Fruit fly (Drosophila melanogaster) whole organism, prepupa: Measurements from ENCODE around the gene CG3527.

Source experiments
- Blimp-1 ChIP-seq: fragments of 200-800 bp; sonication (Bioruptor generic); optimal IDR thresholded peaks from 3 replicates; lab custom pipeline; 2017; ENCODE audit warnings: missing biosample characterization, missing genetic modification characterization, mild to moderate bottlenecking, moderate library complexity, missing genetic modification reagents
- CG10631 ChIP-seq: fragments of 200-800 bp; sonication (Bioruptor generic); optimal IDR thresholded peaks from 2 replicates; lab custom pipeline; 2016; ENCODE audit warnings: missing biosample characterization, missing genetic modification characterization
- CG11294 ChIP-seq: fragments of 200-800 bp; sonication (Bioruptor generic); IDR thresholded peaks from 2 replicates; pipeline ENCODE4 v1.3.6; 2022; ENCODE audit warnings: missing biosample characterization, missing genetic modification characterization
- CG11762 ChIP-seq: fragments of 200-800 bp; sonication (Bioruptor generic); optimal IDR thresholded peaks from 3 replicates; lab custom pipeline; 2016; ENCODE audit warnings: missing biosample characterization, missing genetic modification characterization; ENCODE audit not compliant: insufficient read depth
- CG11902 ChIP-seq: fragments of 200-800 bp; sonication (Bioruptor generic); optimal IDR thresholded peaks from 3 replicates; lab custom pipeline; 2016; ENCODE audit warnings: missing biosample characterization, missing genetic modification characterization
- CG15336 ChIP-seq: fragments of 200-800 bp; sonication (Bioruptor generic); IDR thresholded peaks from 2 replicates; pipeline ENCODE4 v1.3.6; 2022; ENCODE audit warnings: missing biosample characterization, missing genetic modification characterization
- CG16779 ChIP-seq: fragments of 200-800 bp; sonication (Bioruptor generic); optimal IDR thresholded peaks from 3 replicates; lab custom pipeline; 2017; ENCODE audit warnings: missing biosample characterization, mild to moderate bottlenecking, missing genetic modification characterization
- CG31627 ChIP-seq: fragments of 200-800 bp; sonication (Bioruptor generic); optimal IDR thresholded peaks from 3 replicates; lab custom pipeline; 2016; ENCODE audit warnings: missing biosample characterization, missing genetic modification characterization
- CG32006 ChIP-seq: fragments of 200-800 bp; sonication (Bioruptor generic); optimal IDR thresholded peaks from 3 replicates; lab custom pipeline; 2017; ENCODE audit warnings: missing biosample characterization, mild to moderate bottlenecking, missing genetic modification characterization
- CG3919 ChIP-seq: fragments of 200-800 bp; sonication (Bioruptor generic); optimal IDR thresholded peaks from 3 replicates; lab custom pipeline; 2016; ENCODE audit warnings: missing biosample characterization, missing genetic modification characterization
- CG4318 ChIP-seq: fragments of 200-800 bp; sonication (Bioruptor generic); optimal IDR thresholded peaks from 3 replicates; lab custom pipeline; 2017; ENCODE audit warnings: missing biosample characterization, mild to moderate bottlenecking, missing genetic modification characterization
- CG6163 ChIP-seq: fragments of 200-800 bp; sonication (Bioruptor generic); IDR thresholded peaks from 3 replicates; pipeline ENCODE4 v1.3.6; 2022; ENCODE audit warnings: missing biosample characterization, missing genetic modification characterization
- CG6792 ChIP-seq: fragments of 200-800 bp; sonication (Bioruptor generic); optimal IDR thresholded peaks from 3 replicates; lab custom pipeline; 2016; ENCODE audit warnings: missing biosample characterization, missing genetic modification characterization
- CG6808 ChIP-seq: fragments of 200-800 bp; sonication (Bioruptor generic); optimal IDR thresholded peaks from 3 replicates; lab custom pipeline; 2017; ENCODE audit warnings: missing biosample characterization, missing genetic modification characterization, mild to moderate bottlenecking, moderate library complexity, missing genetic modification reagents
- CG6854 ChIP-seq: fragments of 200-800 bp; sonication (Bioruptor generic); optimal IDR thresholded peaks from 2 replicates; lab custom pipeline; 2017; ENCODE audit warnings: missing biosample characterization, mild to moderate bottlenecking, missing genetic modification characterization
- CG7368 ChIP-seq: fragments of 200-800 bp; sonication (Bioruptor generic); optimal IDR thresholded peaks from 3 replicates; lab custom pipeline; 2016; ENCODE audit warnings: missing biosample characterization, missing genetic modification characterization
- CG8119 ChIP-seq: fragments of 200-800 bp; sonication (Bioruptor generic); IDR thresholded peaks from 3 replicates; pipeline ENCODE4 v1.3.6; 2022; ENCODE audit warnings: missing biosample characterization, missing genetic modification characterization
- CG8632 ChIP-seq: fragments of 200-800 bp; sonication (Bioruptor generic); optimal IDR thresholded peaks from 3 replicates; lab custom pipeline; 2016; ENCODE audit warnings: missing biosample characterization, missing genetic modification characterization
- CG9139 ChIP-seq: fragments of 200-800 bp; sonication (Bioruptor generic); optimal IDR thresholded peaks from 3 replicates; lab custom pipeline; 2017; ENCODE audit warnings: missing biosample characterization, mild to moderate bottlenecking, missing genetic modification characterization
- Eip75B ChIP-seq: fragments of 200-800 bp; sonication (Bioruptor generic); optimal IDR thresholded peaks from 3 replicates; lab custom pipeline; 2016; ENCODE audit warnings: missing biosample characterization, missing genetic modification characterization
- Eip78C ChIP-seq: fragments of 200-800 bp; sonication (Bioruptor generic); peaks from one replicate; lab custom pipeline; 2016; ENCODE audit warnings: missing biosample characterization, missing genetic modification characterization
- Lpt ChIP-seq: fragments of 200-800 bp; sonication (Bioruptor generic); optimal IDR thresholded peaks from 3 replicates; lab custom pipeline; 2016; ENCODE audit warnings: missing biosample characterization, missing genetic modification characterization
- Met ChIP-seq: fragments of 200-800 bp; sonication (Bioruptor generic); optimal IDR thresholded peaks from 3 replicates; lab custom pipeline; 2016; ENCODE audit warnings: missing biosample characterization, missing genetic modification characterization
- OdsH ChIP-seq: fragments of 200-800 bp; sonication (Bioruptor generic); optimal IDR thresholded peaks from 3 replicates; lab custom pipeline; 2016; ENCODE audit warnings: missing biosample characterization, missing genetic modification characterization
- Smox ChIP-seq: fragments of 200-800 bp; sonication (Bioruptor generic); optimal IDR thresholded peaks from 3 replicates; lab custom pipeline; 2016; ENCODE audit warnings: missing biosample characterization, missing genetic modification characterization
- Sox102F ChIP-seq: fragments of 200-800 bp; sonication (Bioruptor generic); optimal IDR thresholded peaks from 2 replicates; lab custom pipeline; 2016; ENCODE audit warnings: missing biosample characterization, mild to moderate bottlenecking, missing genetic modification characterization
- Sox14 ChIP-seq: fragments of 200-800 bp; sonication (Bioruptor generic); optimal IDR thresholded peaks from 3 replicates; lab custom pipeline; 2016; ENCODE audit warnings: missing biosample characterization, missing genetic modification characterization
- Sox15 ChIP-seq: fragments of 200-800 bp; sonication (Bioruptor generic); optimal IDR thresholded peaks from 3 replicates; lab custom pipeline; 2016; ENCODE audit warnings: missing biosample characterization, missing genetic modification characterization
- achi ChIP-seq: fragments of 200-800 bp; sonication (Bioruptor generic); optimal IDR thresholded peaks from 3 replicates; lab custom pipeline; 2016; ENCODE audit warnings: missing biosample characterization, missing genetic modification characterization
- cyc ChIP-seq: fragments of 200-800 bp; sonication (Bioruptor generic); optimal IDR thresholded peaks from 3 replicates; lab custom pipeline; 2016; ENCODE audit warnings: missing biosample characterization, missing genetic modification characterization
- dac ChIP-seq: fragments of 200-800 bp; sonication (Bioruptor generic); optimal IDR thresholded peaks from 2 replicates; lab custom pipeline; 2017; ENCODE audit warnings: missing biosample characterization, mild to moderate bottlenecking, missing genetic modification characterization
- eg ChIP-seq: fragments of 200-800 bp; sonication (Bioruptor generic); IDR thresholded peaks from 3 replicates; pipeline ENCODE4 v1.3.6; 2022; ENCODE audit warnings: missing biosample characterization, missing genetic modification characterization
- esn ChIP-seq: fragments of 200-800 bp; sonication (Bioruptor generic); optimal IDR thresholded peaks from 2 replicates; lab custom pipeline; 2016; ENCODE audit warnings: missing biosample characterization, mild to moderate bottlenecking, missing genetic modification characterization, moderate library complexity
- lz ChIP-seq: fragments of 200-800 bp; sonication (Bioruptor generic); optimal IDR thresholded peaks from 3 replicates; lab custom pipeline; 2016; ENCODE audit warnings: missing biosample characterization, missing genetic modification characterization
- net ChIP-seq: fragments of 200-800 bp; sonication (Bioruptor generic); optimal IDR thresholded peaks from 3 replicates; lab custom pipeline; 2016; ENCODE audit warnings: missing biosample characterization, missing genetic modification characterization
- ss ChIP-seq, 2 experiments: fragments of 200-800 bp; sonication (Bioruptor generic); optimal IDR thresholded peaks; 2 replicates in 1 of 2; 3 replicates in 1 of 2; lab custom pipeline; 2017 to 2018; ENCODE audit warnings: mild to moderate bottlenecking in 2 of 2, missing biosample characterization in 2 of 2, missing genetic modification characterization in 2 of 2, moderate library complexity in 1 of 2
- svp ChIP-seq: fragments of 200-800 bp; sonication (Bioruptor generic); peaks from one replicate; lab custom pipeline; 2016; ENCODE audit warnings: missing biosample characterization, missing genetic modification characterization
- topi ChIP-seq: fragments of 200-800 bp; sonication (Bioruptor generic); optimal IDR thresholded peaks from 3 replicates; lab custom pipeline; 2016; ENCODE audit warnings: missing biosample characterization, missing genetic modification characterization

Gene CG3527

dm6 chrX:4560182-4560845 is 8.5 kb downstream of the CG3527 start (continued):
- TF ChIP-seq CG6808 (peak; percentile 1), CG16779 (tag; lab: Kevin White, UChicago) (no peak), Sox15 (GFP tag; lab: Kevin White, UChicago) (no peak), CG15336 (GFP tag; lab: Robert Waterston, UW) (no peak), Eip75B (GFP tag; lab: Kevin White, UChicago) (peak; percentile 11), CG9139 (GFP tag; lab: Kevin White, UChicago) (no peak), CG11902 (GFP tag; lab: Kevin White, UChicago) (no peak), Lpt (GFP tag; lab: Kevin White, UChicago) (no peak), CG8632 (GFP tag; lab: Kevin White, UChicago) (no peak)

dm6 chrX:4563980-4564379 is 12.2 kb downstream of the CG3527 start:
- peak; percentile 46 for TF ChIP-seq CG9139 (GFP tag; lab: Kevin White, UChicago)
- TF ChIP-seq CG6792 (GFP tag; lab: Kevin White, UChicago): no peak
- peak; percentile 23 to 35 for TF ChIP-seq ss (GFP tag; optimal IDR thresholded peaks at IDR 0.05; lab: Kevin White, UChicago)

dm6 chrX:4564962-4565361 is 13.2 kb downstream of the CG3527 start:
- TF ChIP-seq CG3919 (GFP tag; lab: Kevin White, UChicago): no peak
- TF ChIP-seq CG6808: no peak
- TF ChIP-seq svp (GFP tag; lab: Kevin White, UChicago): peak; percentile 12
- no peak for TF ChIP-seq CG11762 (GFP tag; lab: Kevin White, UChicago)
- TF ChIP-seq Blimp-1: no peak
- peak; percentile 43 for TF ChIP-seq Eip78C (GFP tag; lab: Kevin White, UChicago)

- no peak for TF ChIP-seq CG11294 (GFP tag; lab: Robert Waterston, UW)
- no peak for TF ChIP-seq CG8632 (GFP tag; lab: Kevin White, UChicago)
- no peak for TF ChIP-seq CG32006 (GFP tag; lab: Kevin White, UChicago)
- no peak for TF ChIP-seq CG11902 (GFP tag; lab: Kevin White, UChicago)
- no peak for TF ChIP-seq topi (GFP tag; lab: Kevin White, UChicago)
- no peak for TF ChIP-seq CG16779 (tag; lab: Kevin White, UChicago)
- no peak for TF ChIP-seq CG31627 (GFP tag; lab: Kevin White, UChicago)
These were observed 20.1 kb downstream of the CG3527 start, which contains the start of gene CG12684 for dm6 chrX:4571829-4572228. Gene CG12684, minus strand, starts transcription at chrX:4571929.

- TF ChIP-seq CG6854 (no peak), CG7368 (no peak), CG6163 (0 out of 3 replicates have a peak, but pooled peaks have one; percentile 42), esn (no peak), svp (GFP tag; lab: Kevin White, UChicago) (peak; percentile 53), CG3919 (GFP tag; lab: Kevin White, UChicago) (peak; percentile 7), Eip78C (GFP tag; lab: Kevin White, UChicago) (peak; percentile 32), net (GFP tag; lab: Kevin White, UChicago) (no peak), dac (no peak), Blimp-1 (no peak), CG11294 (GFP tag; lab: Robert Waterston, UW) (no peak)
These were observed 22.2 kb downstream of the CG3527 start for dm6 chrX:4573971-4574370.

- TF ChIP-seq esn (peak; percentile 26), Met (peak; percentile 36), OdsH (GFP tag; lab: Kevin White, UChicago) (peak; percentile 4), achi (peak; percentile 14), Lpt (GFP tag; lab: Kevin White, UChicago) (no peak), Smox (GFP tag; lab: Kevin White, UChicago) (no peak), CG4318 (GFP tag; lab: Kevin White, UChicago) (no peak), CG8119 (GFP tag; lab: Robert Waterston, UW) (0 out of 3 replicates have a peak, but pooled peaks have one; percentile 18), lz (peak; percentile 3), CG31627 (GFP tag; lab: Kevin White, UChicago) (peak; percentile 3), cyc (GFP tag; lab: Kevin White, UChicago) (peak; percentile 3), eg (GFP tag; lab: Robert Waterston, UW) (0 out of 3 replicates have a peak, but pooled peaks have one; percentile 23), CG3919 (GFP tag; lab: Kevin White, UChicago) (peak; percentile 7), topi (GFP tag; lab: Kevin White, UChicago) (peak; percentile 24), CG6792 (GFP tag; lab: Kevin White, UChicago) (no peak), svp (GFP tag; lab: Kevin White, UChicago) (peak; percentile 43), CG16779 (tag; lab: Kevin White, UChicago) (no peak), ss (GFP tag; optimal IDR thresholded peaks at IDR 0.05; lab: Kevin White, UChicago) (no peak), CG10631 (GFP tag; lab: Kevin White, UChicago) (peak; percentile 29), Sox102F (peak; percentile 24), CG32006 (GFP tag; lab: Kevin White, UChicago) (peak; percentile 21), CG6163 (peak; percentile 54; the same call in 1 of the 3 replicates), CG15336 (GFP tag; lab: Robert Waterston, UW) (peak; percentile 23; the same call in 1 of the 2 replicates), CG7368 (no peak), Sox14 (GFP tag; lab: Kevin White, UChicago) (no peak)
These were observed 30.0 kb downstream of the CG3527 start for dm6 chrX:4581769-4582168.
